Worm (Caenorhabditis elegans) whole organism, L2 larva: ENCODE measurements around the gene sri-42.

ENCODE experiments used
- R02D3.7 ChIP-seq: fragments of 150-350 bp; optimal IDR thresholded peaks from 2 replicates; lab custom pipeline; 2014; ENCODE audit warnings: missing biosample characterization, missing genetic modification characterization
- Y55F3AM.14 ChIP-seq: fragments of 200-800 bp; sonication (Bioruptor generic); optimal IDR thresholded peaks from 2 replicates; lab custom pipeline; 2018; ENCODE audit warnings: mild to moderate bottlenecking, missing genetic modification characterization, missing compliant biosample characterization
- ZK546.5 ChIP-seq: sonication (generic microtip); optimal IDR thresholded peaks from 2 replicates; lab custom pipeline; 2017; ENCODE audit warnings: missing biosample characterization, missing genetic modification characterization
- ama-1 ChIP-seq: fragments of 150-350 bp; optimal IDR thresholded peaks from 2 replicates; lab custom pipeline; 2018; ENCODE audit warnings: inconsistent platforms
- elt-1 ChIP-seq: fragments of 150-350 bp; optimal IDR thresholded peaks from 2 replicates; lab custom pipeline; 2014; ENCODE audit warnings: missing biosample characterization, missing genetic modification characterization
- nhr-23 ChIP-seq: fragments of 150-350 bp; optimal IDR thresholded peaks from 2 replicates; lab custom pipeline; 2014; ENCODE audit warnings: missing biosample characterization, missing genetic modification reagents, missing genetic modification characterization
- skn-1 ChIP-seq: sonication (generic microtip); optimal IDR thresholded peaks from 2 replicates; lab custom pipeline; 2017; ENCODE audit warnings: missing biosample characterization, missing genetic modification characterization
- unc-55 ChIP-seq: fragments of 150-350 bp; sonication (generic microtip); optimal IDR thresholded peaks from 3 replicates; lab custom pipeline; 2014; ENCODE audit warnings: missing biosample characterization, missing genetic modification reagents, missing genetic modification characterization

DNA sequence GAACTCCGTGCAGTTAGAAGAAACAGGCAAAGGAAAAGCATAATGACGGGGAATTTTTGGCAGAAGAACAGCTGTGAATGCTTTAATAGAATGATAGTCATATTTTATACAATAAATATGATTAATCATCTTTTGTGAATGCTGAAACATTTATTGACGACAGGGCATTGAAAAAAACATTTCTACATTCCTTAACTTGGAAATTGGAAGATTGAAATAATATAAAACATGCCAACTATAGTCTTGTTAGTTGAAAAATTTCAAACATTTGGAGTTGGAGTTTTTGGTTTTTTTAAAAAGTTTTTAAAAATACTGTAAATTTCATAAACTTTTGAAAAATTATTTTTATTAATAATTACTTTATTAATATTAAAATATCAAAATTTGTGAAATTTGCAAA is 45.9 kb downstream of the sri-42 start, which contains the start of gene Y25C1A.14:
- TF ChIP-seq ZK546.5 (tag; lab: Kevin White, UChicago) (no peak), Y55F3AM.14 (GFP tag; lab: Kevin White, UChicago) (no peak), R02D3.7 (tag; lab: Kevin White, UChicago) (no peak), elt-1 (tag; lab: Kevin White, UChicago) (no peak), ama-1 (lab: Kevin White, UChicago) (no peak), skn-1 (tag; lab: Kevin White, UChicago) (no peak), unc-55 (GFP tag; lab: Kevin White, UChicago) (no peak), nhr-23 (tag; lab: Kevin White, UChicago) (no peak)
